Fruit fly (Drosophila melanogaster): ENCODE results near the gene CG14434.

CG14434 gene

dm6 chrX:6856332-6856995 is 10.5 kb downstream of the CG14434 start (continued):
- TF ChIP-seq Tbp (GFP tag; optimal IDR thresholded peaks at IDR 0.05) (no peak), psq (GFP tag; optimal IDR thresholded peaks at IDR 0.05) (no peak), phol (tag; optimal IDR thresholded peaks at IDR 0.05) (peak; percentile 77), al (GFP tag; IDR thresholded peaks at IDR 0.05) (peak; percentile 70), Spps (tag; optimal IDR thresholded peaks at IDR 0.05) (no peak), CG17359 (tag; optimal IDR thresholded peaks at IDR 0.05) (peak; percentile 82), CG7987 (GFP tag; optimal IDR thresholded peaks at IDR 0.05) (no peak), HmgZ (tag; optimal IDR thresholded peaks at IDR 0.05) (peak; percentile 45), ash1 (GFP tag; optimal IDR thresholded peaks at IDR 0.05) (no peak), CG1233 (GFP tag; optimal IDR thresholded peaks at IDR 0.05) (peak; percentile 77), CG14860 (GFP tag; IDR thresholded peaks at IDR 0.05; ENCODE audit: partially characterized antibody) (no peak), bigmax (GFP tag; optimal IDR thresholded peaks at IDR 0.05) (no peak), Hmr (GFP tag; optimal IDR thresholded peaks at IDR 0.05) (peak; percentile 82), Dip2 (GFP tag; IDR thresholded peaks at IDR 0.05) (no peak), CG3838 (GFP tag; optimal IDR thresholded peaks at IDR 0.05) (no peak), ewg (GFP tag; optimal IDR thresholded peaks at IDR 0.05) (peak; percentile 42), ERR (GFP tag; optimal IDR thresholded peaks at IDR 0.05) (no peak), CG8290 (GFP tag; optimal IDR thresholded peaks at IDR 0.05) (no peak), CG8290 (tag; optimal IDR thresholded peaks at IDR 0.05) (peak in 1 of 2 experiments; percentile 48), so (GFP tag; IDR thresholded peaks at IDR 0.05) (0 out of 3 replicates have a peak, but pooled peaks have one; percentile 53), Dip3 (GFP tag; optimal IDR thresholded peaks at IDR 0.05) (no peak), jigr1 (GFP tag; IDR thresholded peaks at IDR 0.05) (no peak), lbe (GFP tag; optimal IDR thresholded peaks at IDR 0.05) (peak; percentile 3), Dref (GFP tag; IDR thresholded peaks at IDR 0.05) (no peak), HLH4C (GFP tag; IDR thresholded peaks at IDR 0.05; ENCODE audit: partially characterized antibody) (no peak), Usf (GFP tag; optimal IDR thresholded peaks at IDR 0.05) (no peak), Dll (GFP tag; IDR thresholded peaks at IDR 0.05; ENCODE audit: partially characterized antibody) (no peak), grn (GFP tag; optimal IDR thresholded peaks at IDR 0.05) (no peak), CG4404 (GFP tag; IDR thresholded peaks at IDR 0.05) (0 out of 2 replicates have a peak, but pooled peaks have one; percentile 6), CG11093 (GFP tag; IDR thresholded peaks at IDR 0.05) (peak; percentile 60; the same call in 2 of the 3 replicates), B-H2 (GFP tag; optimal IDR thresholded peaks at IDR 0.05) (no peak), Antp (GFP tag; optimal IDR thresholded peaks at IDR 0.05) (no peak), hkb (optimal IDR thresholded peaks at IDR 0.05) (no peak), hkb (GFP tag; IDR thresholded peaks at IDR 0.05) (peak; percentile 74), zfh2 (GFP tag; optimal IDR thresholded peaks at IDR 0.05) (no peak), CG11085 (GFP tag; IDR thresholded peaks at IDR 0.05) (peak; percentile 47; the same call in 1 of the 2 replicates), chm (GFP tag; IDR thresholded peaks at IDR 0.05) (no peak; the same call in 1 of the 2 replicates), Hand (GFP tag; optimal IDR thresholded peaks at IDR 0.05) (no peak), Nf-YC (tag; optimal IDR thresholded peaks at IDR 0.05) (peak; percentile 46), Hr51 (GFP tag; optimal IDR thresholded peaks at IDR 0.05) (peak in 1 of 2 experiments; percentile 81), ato (GFP tag; IDR thresholded peaks at IDR 0.05; ENCODE audit: partially characterized antibody) (no peak), CG12659 (GFP tag; optimal IDR thresholded peaks at IDR 0.05) (peak; percentile 63), cwo (GFP tag; optimal IDR thresholded peaks at IDR 0.05) (peak; percentile 41), tup (GFP tag; optimal IDR thresholded peaks at IDR 0.05) (no peak), CG1603 (tag; optimal IDR thresholded peaks at IDR 0.05) (no peak), CG18011 (GFP tag; optimal IDR thresholded peaks at IDR 0.05) (no peak), CG9876 (GFP tag; optimal IDR thresholded peaks at IDR 0.05) (no peak), Adf1 (GFP tag; IDR thresholded peaks at IDR 0.05) (no peak), CG5180 (GFP tag; optimal IDR thresholded peaks at IDR 0.05) (peak; percentile 16), amos (GFP tag; IDR thresholded peaks at IDR 0.05; ENCODE audit: partially characterized antibody) (no peak)
